Fruit fly (Drosophila melanogaster) whole organism, embryonic: Measurements from ENCODE around the gene CG8051.

Experiments used
- CG10274 ChIP-seq: fragments of 200-800 bp; sonication (Bioruptor generic); optimal IDR thresholded peaks from 3 replicates; lab custom pipeline; 2017; ENCODE audit warnings: missing biosample characterization, mild to moderate bottlenecking, missing genetic modification characterization
- CG10462 ChIP-seq: fragments of 200-800 bp; sonication (Bioruptor generic); optimal IDR thresholded peaks from 2 replicates; lab custom pipeline; 2016; ENCODE audit warnings: missing biosample characterization, missing genetic modification characterization
- CG11247 ChIP-seq: fragments of 200-800 bp; sonication (Bioruptor generic); IDR thresholded peaks from 2 replicates; pipeline ENCODE4 v1.3.6; 2022; ENCODE audit warnings: missing biosample characterization, missing genetic modification characterization
- CG12104 ChIP-seq: fragments of 200-800 bp; sonication (Bioruptor generic); optimal IDR thresholded peaks from 3 replicates; lab custom pipeline; 2016; ENCODE audit warnings: missing biosample characterization, missing genetic modification characterization
- CG12744 ChIP-seq: fragments of 200-800 bp; sonication (Bioruptor generic); optimal IDR thresholded peaks from 2 replicates; lab custom pipeline; 2016; ENCODE audit warnings: missing biosample characterization, missing genetic modification characterization
- CG13894 ChIP-seq: fragments of 200-800 bp; sonication (Bioruptor generic); optimal IDR thresholded peaks from 3 replicates; lab custom pipeline; 2018; ENCODE audit warnings: missing biosample characterization, mild to moderate bottlenecking, missing genetic modification characterization, moderate library complexity
- CG17802 ChIP-seq: fragments of 200-800 bp; sonication (Bioruptor generic); optimal IDR thresholded peaks from 2 replicates; lab custom pipeline; 2018; ENCODE audit warnings: missing biosample characterization, mild to moderate bottlenecking, missing genetic modification characterization, moderate library complexity
- CG34376 ChIP-seq: fragments of 200-800 bp; sonication (Bioruptor generic); optimal IDR thresholded peaks from 2 replicates; lab custom pipeline; 2018; ENCODE audit warnings: missing biosample characterization, mild to moderate bottlenecking, missing genetic modification characterization
- CG34422 ChIP-seq: fragments of 200-800 bp; sonication (Bioruptor generic); IDR thresholded peaks from 3 replicates; pipeline ENCODE4 v1.3.6; 2022; ENCODE audit warnings: missing biosample characterization, missing genetic modification characterization
- CG42726 ChIP-seq: fragments of 200-800 bp; sonication (Bioruptor generic); IDR thresholded peaks from 2 replicates; pipeline ENCODE4 v1.3.6; 2022; ENCODE audit warnings: missing biosample characterization, missing genetic modification characterization; ENCODE audit not compliant: partially characterized antibody
- CG4328 ChIP-seq: fragments of 200-800 bp; sonication (Bioruptor generic); optimal IDR thresholded peaks from 3 replicates; lab custom pipeline; 2017; ENCODE audit warnings: missing biosample characterization, missing genetic modification reagents, missing genetic modification characterization
- CG4730 ChIP-seq: fragments of 200-800 bp; sonication (Bioruptor generic); IDR thresholded peaks from 2 replicates; pipeline ENCODE4 v1.3.6; 2022; ENCODE audit warnings: missing biosample characterization, missing genetic modification characterization
- CG6689 ChIP-seq: fragments of 200-800 bp; sonication (Bioruptor generic); IDR thresholded peaks from 2 replicates; pipeline ENCODE4 v1.3.6; 2022; ENCODE audit warnings: missing biosample characterization, missing genetic modification characterization
- CG6791 ChIP-seq: fragments of 200-800 bp; sonication (Bioruptor generic); IDR thresholded peaks from 3 replicates; pipeline ENCODE4 v1.3.6; 2022; ENCODE audit warnings: missing biosample characterization, missing genetic modification characterization; ENCODE audit not compliant: partially characterized antibody
- CG9727 ChIP-seq: fragments of 200-800 bp; sonication (Bioruptor generic); optimal IDR thresholded peaks from 3 replicates; lab custom pipeline; 2017; ENCODE audit warnings: missing biosample characterization, mild to moderate bottlenecking, missing genetic modification characterization
- Camta ChIP-seq: fragments of 200-800 bp; sonication (Bioruptor generic); optimal IDR thresholded peaks from 2 replicates; lab custom pipeline; 2016; ENCODE audit warnings: missing biosample characterization, missing genetic modification characterization
- CkIIα-i1 ChIP-seq: fragments of 200-800 bp; sonication (Bioruptor generic); IDR thresholded peaks from 2 replicates; pipeline ENCODE4 v1.3.6; 2022; ENCODE audit warnings: missing biosample characterization, missing genetic modification characterization
- Dbx ChIP-seq: fragments of 200-800 bp; sonication (Bioruptor generic); IDR thresholded peaks from 3 replicates; pipeline ENCODE4 v1.3.6; 2022; ENCODE audit warnings: missing biosample characterization, missing genetic modification characterization
- Doc3 ChIP-seq: fragments of 200-800 bp; sonication (Bioruptor generic); IDR thresholded peaks from 3 replicates; pipeline ENCODE4 v1.3.6; 2022; ENCODE audit warnings: missing biosample characterization, missing genetic modification characterization; ENCODE audit not compliant: partially characterized antibody
- HmgD ChIP-seq: fragments of 200-800 bp; sonication (Bioruptor generic); optimal IDR thresholded peaks from 3 replicates; lab custom pipeline; 2016; ENCODE audit warnings: missing biosample characterization, missing genetic modification characterization
- Hr51 ChIP-seq, 2 experiments: fragments of 200-800 bp; sonication (Bioruptor generic); optimal IDR thresholded peaks; 2 replicates in 1 of 2; 3 replicates in 1 of 2; lab custom pipeline; 2016 to 2018; ENCODE audit warnings: missing biosample characterization in 2 of 2, missing genetic modification characterization in 2 of 2, mild to moderate bottlenecking in 1 of 2, moderate library complexity in 1 of 2
- Mad ChIP-seq: fragments of 200-800 bp; sonication (Bioruptor generic); optimal IDR thresholded peaks from 2 replicates; lab custom pipeline; 2016; ENCODE audit warnings: missing biosample characterization, missing genetic modification characterization
- Max ChIP-seq: fragments of 200-800 bp; sonication (Bioruptor generic); optimal IDR thresholded peaks from 2 replicates; lab custom pipeline; 2016; ENCODE audit warnings: missing biosample characterization, mild to moderate bottlenecking, missing genetic modification characterization
- Neu2 ChIP-seq: fragments of 200-800 bp; sonication (Bioruptor generic); optimal IDR thresholded peaks from 3 replicates; lab custom pipeline; 2016; ENCODE audit warnings: missing biosample characterization, missing genetic modification characterization, borderline replicate concordance
- Nf-YB ChIP-seq: fragments of 200-800 bp; sonication (Bioruptor generic); optimal IDR thresholded peaks from 3 replicates; lab custom pipeline; 2019; ENCODE audit warnings: missing biosample characterization, mild to moderate bottlenecking, missing genetic modification characterization, moderate library complexity
- Nf-YC ChIP-seq: fragments of 200-800 bp; optimal IDR thresholded peaks from 3 replicates; lab custom pipeline; 2019; ENCODE audit warnings: missing biosample characterization, mild to moderate bottlenecking, missing genetic modification characterization, moderate library complexity
- Oaz ChIP-seq: fragments of 200-800 bp; sonication (Bioruptor generic); IDR thresholded peaks from 2 replicates; pipeline ENCODE4 v1.3.6; 2022; ENCODE audit warnings: missing biosample characterization, missing genetic modification characterization
- Rx ChIP-seq: fragments of 200-800 bp; sonication (Bioruptor generic); IDR thresholded peaks from 2 replicates; pipeline ENCODE4 v1.3.6; 2022; ENCODE audit warnings: missing biosample characterization, missing genetic modification characterization
- cwo ChIP-seq: fragments of 200-800 bp; sonication (Bioruptor generic); optimal IDR thresholded peaks from 3 replicates; lab custom pipeline; 2017; ENCODE audit warnings: missing biosample characterization, missing genetic modification characterization, mild to moderate bottlenecking, moderate library complexity, missing genetic modification reagents
- dati ChIP-seq: fragments of 200-800 bp; sonication (Bioruptor generic); IDR thresholded peaks from 2 replicates; pipeline ENCODE4 v1.3.6; 2022; ENCODE audit warnings: missing biosample characterization, missing genetic modification characterization
- gcm ChIP-seq: fragments of 200-800 bp; sonication (Bioruptor generic); optimal IDR thresholded peaks from 2 replicates; lab custom pipeline; 2019; ENCODE audit warnings: missing biosample characterization, mild to moderate bottlenecking, missing genetic modification characterization, moderate library complexity
- hth ChIP-seq: fragments of >200 bp; optimal IDR thresholded peaks from 2 replicates; lab custom pipeline; 2017; ENCODE audit warnings: inconsistent platforms
- inv ChIP-seq: fragments of 200-800 bp; sonication (Bioruptor generic); IDR thresholded peaks from 2 replicates; pipeline ENCODE4 v1.3.6; 2022; ENCODE audit warnings: missing biosample characterization, missing genetic modification characterization; ENCODE audit not compliant: partially characterized antibody
- ken ChIP-seq: fragments of 200-800 bp; sonication (Bioruptor generic); IDR thresholded peaks from 3 replicates; pipeline ENCODE4 v1.3.6; 2022; ENCODE audit warnings: missing biosample characterization, missing genetic modification characterization
- kni ChIP-seq: fragments of 200-800 bp; sonication (Bioruptor generic); optimal IDR thresholded peaks from 3 replicates; lab custom pipeline; 2017; ENCODE audit warnings: mild to moderate bottlenecking, missing biosample characterization, missing genetic modification reagents, missing genetic modification characterization
- lmd ChIP-seq: fragments of 200-800 bp; sonication (Bioruptor generic); IDR thresholded peaks from 2 replicates; pipeline ENCODE4 v1.3.6; 2022; ENCODE audit warnings: missing biosample characterization, missing genetic modification characterization
- lov ChIP-seq, 2 experiments: fragments of 200-800 bp in 1 of 2; fragments of >200 bp in 1 of 2; sonication (Bioruptor generic) in 1 of 2; IDR thresholded peaks in 1 of 2; optimal IDR thresholded peaks in 1 of 2; 2 replicates in 1 of 2; 3 replicates in 1 of 2; pipeline versions ENCODE4 v1.3.6 to Lab custom; 2017 to 2022; ENCODE audit warnings: missing biosample characterization in 1 of 2, missing genetic modification characterization in 1 of 2
- onecut ChIP-seq: fragments of 200-800 bp; sonication (Bioruptor generic); IDR thresholded peaks from 2 replicates; pipeline ENCODE4 v1.3.6; 2022; ENCODE audit warnings: missing biosample characterization, missing genetic modification characterization
- pho ChIP-seq: fragments of 200-800 bp; sonication (Bioruptor generic); optimal IDR thresholded peaks from 2 replicates; lab custom pipeline; 2016; ENCODE audit warnings: missing biosample characterization, missing genetic modification characterization
- phol ChIP-seq: fragments of 200-800 bp; sonication (Bioruptor generic); optimal IDR thresholded peaks from 3 replicates; lab custom pipeline; 2018; ENCODE audit warnings: missing biosample characterization, mild to moderate bottlenecking, missing genetic modification characterization, moderate library complexity
- prd ChIP-seq, 3 experiments: fragments of >200 bp in 2 of 3; fragments of 200-800 bp in 1 of 3; sonication (Bioruptor generic) in 1 of 3; optimal IDR thresholded peaks in 2 of 3; IDR thresholded peaks in 1 of 3; 2 replicates in 2 of 3; 3 replicates in 1 of 3; pipeline versions ENCODE4 v1.3.6 to Lab custom; 2017 to 2022; ENCODE audit warnings: missing biosample characterization in 1 of 3, missing genetic modification characterization in 1 of 3
- pum ChIP-seq: fragments of 200-800 bp; sonication (Bioruptor generic); optimal IDR thresholded peaks from 2 replicates; lab custom pipeline; 2016; ENCODE audit warnings: missing biosample characterization, missing genetic modification characterization
- tll ChIP-seq, 2 experiments: fragments of 200-800 bp in 1 of 2; fragments of >200 bp in 1 of 2; sonication (Bioruptor generic) in 1 of 2; optimal IDR thresholded peaks; 2 replicates each; lab custom pipeline; 2017 to 2019; ENCODE audit warnings: missing biosample characterization in 2 of 2, missing genetic modification characterization in 2 of 2, mild to moderate bottlenecking in 1 of 2, moderate library complexity in 1 of 2
- tup ChIP-seq: fragments of 200-800 bp; sonication (Bioruptor generic); optimal IDR thresholded peaks from 2 replicates; lab custom pipeline; 2016; ENCODE audit warnings: missing biosample characterization, mild to moderate bottlenecking, missing genetic modification characterization, moderate library complexity
- tx ChIP-seq: fragments of 200-800 bp; sonication (Bioruptor generic); optimal IDR thresholded peaks from 2 replicates; lab custom pipeline; 2016; ENCODE audit warnings: missing biosample characterization, missing genetic modification characterization
- usp ChIP-seq: fragments of >200 bp; optimal IDR thresholded peaks from 2 replicates; lab custom pipeline; 2017; ENCODE audit warnings: missing biosample characterization, missing genetic modification characterization
- zen ChIP-seq: fragments of 200-800 bp; sonication (Bioruptor generic); optimal IDR thresholded peaks from 3 replicates; lab custom pipeline; 2018; ENCODE audit warnings: missing biosample characterization, mild to moderate bottlenecking, missing genetic modification characterization, moderate library complexity

Gene CG8051

DNA sequence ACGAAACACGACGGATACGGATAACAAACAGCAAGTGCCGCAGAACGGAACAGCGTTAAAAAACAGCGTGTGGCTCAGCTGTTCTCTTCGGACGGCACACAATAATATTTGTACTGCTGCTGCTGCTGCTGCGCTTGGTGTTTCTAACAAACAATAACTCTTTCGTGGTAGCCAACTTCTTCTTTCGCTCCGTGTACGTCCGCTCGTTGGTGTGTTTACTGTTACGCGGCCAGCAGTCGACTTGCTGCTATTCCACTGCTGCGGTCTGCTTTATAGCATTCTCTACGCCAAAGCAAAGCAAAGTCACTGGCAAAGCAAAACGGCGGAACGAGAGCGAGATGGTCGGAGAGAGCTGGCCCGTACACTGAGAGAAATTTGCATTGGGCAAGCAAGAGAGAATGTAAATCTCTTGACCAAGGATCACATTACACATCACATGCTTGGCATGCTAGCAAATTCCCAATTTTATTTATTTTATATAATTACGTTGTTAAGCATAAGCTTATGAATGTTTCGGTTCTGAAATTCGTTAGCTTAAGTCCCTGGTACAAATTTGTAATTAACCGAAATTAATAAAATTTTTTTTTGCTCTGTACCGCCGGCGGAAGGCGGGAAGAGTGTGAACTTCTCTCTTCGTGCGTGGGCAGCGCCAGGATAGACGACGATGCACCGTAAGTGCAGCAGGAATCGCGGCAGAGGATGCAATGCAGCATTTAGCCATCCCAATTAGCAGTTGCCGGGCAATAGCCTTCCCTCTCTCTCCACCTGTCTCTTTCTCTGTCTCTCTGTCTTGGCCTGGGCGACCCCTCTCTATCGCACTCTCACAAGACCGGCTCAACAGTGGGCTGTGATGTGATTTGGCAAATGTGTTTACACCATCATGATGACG is 14.3 kb upstream of the CG8051 start, which contains the start of gene out (continued):
- TF ChIP-seq pum (GFP tag; lab: Kevin White, UChicago) (peak; percentile 83), HmgD (GFP tag; lab: Kevin White, UChicago) (no peak), kni (GFP tag; lab: Kevin White, UChicago) (peak; percentile 91), pho (GFP tag; lab: Kevin White, UChicago) (peak; percentile 89), CG11247 (GFP tag; lab: Robert Waterston, UW) (peak; percentile 88), dati (GFP tag; lab: Robert Waterston, UW) (peak; percentile 83; the same call in 1 of the 2 replicates), CG12104 (GFP tag; lab: Kevin White, UChicago) (peak; percentile 92), CG4730 (peak; percentile 90), CkIIα-i1 (GFP tag; lab: Robert Waterston, UW) (peak; percentile 83), Dbx (GFP tag; lab: Robert Waterston, UW) (peak; percentile 94), tup (GFP tag; lab: Kevin White, UChicago) (peak; percentile 84), Nf-YB (GFP tag; lab: Kevin White, UChicago) (peak; percentile 82), Doc3 (GFP tag; lab: Robert Waterston, UW) (no peak), tx (GFP tag; lab: Kevin White, UChicago) (peak; percentile 65), CG17802 (tag; lab: Kevin White, UChicago) (peak; percentile 81), CG9727 (GFP tag; lab: Kevin White, UChicago) (peak; percentile 96), gcm (peak; percentile 91), Max (GFP tag; lab: Kevin White, UChicago) (peak; percentile 93), ken (GFP tag; lab: Robert Waterston, UW) (peak; percentile 92), CG34422 (GFP tag; lab: Robert Waterston, UW) (peak; percentile 95), CG10274 (GFP tag; lab: Kevin White, UChicago) (peak; percentile 82), onecut (GFP tag; lab: Robert Waterston, UW) (peak; percentile 87), Oaz (GFP tag; lab: Robert Waterston, UW) (peak; percentile 89), Neu2 (GFP tag; lab: Kevin White, UChicago) (no peak), lmd (GFP tag; lab: Robert Waterston, UW) (peak; percentile 97), lov (optimal IDR thresholded peaks at IDR 0.05; lab: Kevin White, UChicago) (no peak), lov (GFP tag; IDR thresholded peaks at IDR 0.05; lab: Robert Waterston, UW) (peak; percentile 93), CG42726 (GFP tag; lab: Robert Waterston, UW) (peak; percentile 16; the same call in 1 of the 2 replicates), CG12744 (GFP tag; lab: Kevin White, UChicago) (peak; percentile 86), CG6689 (peak; percentile 96), inv (GFP tag; lab: Robert Waterston, UW) (no peak), Camta (GFP tag; lab: Kevin White, UChicago) (peak; percentile 86), tll (GFP tag; optimal IDR thresholded peaks at IDR 0.05; lab: Kevin White, UChicago) (peak in 1 of 2 experiments; percentile 62), hth (no peak), Nf-YC (tag; lab: Kevin White, UChicago) (peak; percentile 82), CG34376 (GFP tag; lab: Kevin White, UChicago) (peak; percentile 89), phol (peak; percentile 94), cwo (GFP tag; lab: Kevin White, UChicago) (peak; percentile 88), zen (tag; lab: Kevin White, UChicago) (peak; percentile 93), usp (GFP tag; lab: Kevin White, UChicago) (no peak), CG13894 (tag; lab: Kevin White, UChicago) (peak; percentile 84), CG10462 (peak; percentile 83), CG6791 (GFP tag; lab: Robert Waterston, UW) (0 out of 3 replicates have a peak, but pooled peaks have one; percentile 48), prd (optimal IDR thresholded peaks at IDR 0.05; lab: Kevin White, UChicago) (no peak), prd (GFP tag; IDR thresholded peaks at IDR 0.05; lab: Robert Waterston, UW) (peak; percentile 97), CG4328 (GFP tag; lab: Kevin White, UChicago) (peak; percentile 92), Hr51 (GFP tag; optimal IDR thresholded peaks at IDR 0.05; lab: Kevin White, UChicago) (peak; percentile 86 to 93), Mad (GFP tag; lab: Kevin White, UChicago) (peak; percentile 94), Rx (GFP tag; lab: Robert Waterston, UW) (peak; percentile 94)
